Fruit fly (Drosophila melanogaster) whole organism, embryonic: ENCODE results near the gene CG14356.

ENCODE experiments used
- Asciz ChIP-seq: fragments of 200-800 bp; sonication (Bioruptor generic); optimal IDR thresholded peaks from 2 replicates; lab custom pipeline; 2017; ENCODE audit warnings: missing biosample characterization, mild to moderate bottlenecking, missing genetic modification characterization, missing genetic modification reagents
- Awh ChIP-seq: fragments of 200-800 bp; sonication (Bioruptor generic); IDR thresholded peaks from 2 replicates; pipeline ENCODE4, ENCODE4 v1.3.6; 2022; ENCODE audit warnings: missing biosample characterization, missing genetic modification characterization
- B-H2 ChIP-seq: fragments of 200-800 bp; sonication (Bioruptor generic); optimal IDR thresholded peaks from 2 replicates; lab custom pipeline; 2018; ENCODE audit warnings: missing biosample characterization, mild to moderate bottlenecking, missing genetic modification characterization
- Bdp1 ChIP-seq: fragments of 200-800 bp; sonication (Bioruptor generic); optimal IDR thresholded peaks from 3 replicates; lab custom pipeline; 2016; ENCODE audit warnings: missing biosample characterization, missing genetic modification characterization
- CG10565 ChIP-seq: fragments of 200-800 bp; sonication (Bioruptor generic); optimal IDR thresholded peaks from 3 replicates; lab custom pipeline; 2016; ENCODE audit warnings: missing biosample characterization, mild to moderate bottlenecking, missing genetic modification characterization
- CG12236 ChIP-seq: fragments of 200-800 bp; sonication (Bioruptor generic); optimal IDR thresholded peaks from 2 replicates; lab custom pipeline; 2016; ENCODE audit warnings: missing biosample characterization, missing genetic modification characterization
- CG12391 ChIP-seq: fragments of 200-800 bp; sonication (Bioruptor generic); optimal IDR thresholded peaks from 3 replicates; lab custom pipeline; 2018; ENCODE audit warnings: missing biosample characterization, mild to moderate bottlenecking, missing genetic modification characterization, moderate library complexity
- CG13123 ChIP-seq: fragments of 200-800 bp; sonication (Bioruptor generic); optimal IDR thresholded peaks from 2 replicates; lab custom pipeline; 2016; ENCODE audit warnings: missing biosample characterization, missing genetic modification characterization
- CG13287 ChIP-seq: fragments of 200-800 bp; sonication (Bioruptor generic); IDR thresholded peaks from 2 replicates; pipeline ENCODE4 v1.3.6; 2022; ENCODE audit warnings: missing biosample characterization, missing genetic modification characterization; ENCODE audit not compliant: partially characterized antibody
- CG14667 ChIP-seq: fragments of 200-800 bp; sonication (Bioruptor generic); IDR thresholded peaks from 2 replicates; pipeline ENCODE4 v1.3.6; 2022; ENCODE audit warnings: missing biosample characterization, missing genetic modification characterization
- CG15479 ChIP-seq: fragments of 200-800 bp; sonication (Bioruptor generic); optimal IDR thresholded peaks from 3 replicates; lab custom pipeline; 2019; ENCODE audit warnings: missing biosample characterization, mild to moderate bottlenecking, missing genetic modification characterization, moderate library complexity
- CG15601 ChIP-seq: fragments of 200-800 bp; sonication (Bioruptor generic); optimal IDR thresholded peaks from 3 replicates; lab custom pipeline; 2019; ENCODE audit warnings: missing biosample characterization, mild to moderate bottlenecking, missing genetic modification characterization, moderate library complexity
- CG1832 ChIP-seq: fragments of 200-800 bp; sonication (Bioruptor generic); optimal IDR thresholded peaks from 2 replicates; lab custom pipeline; 2017; ENCODE audit warnings: missing biosample characterization, mild to moderate bottlenecking, missing genetic modification characterization, inconsistent platforms
- CG2120 ChIP-seq: fragments of 200-800 bp; sonication (Bioruptor generic); optimal IDR thresholded peaks from 3 replicates; lab custom pipeline; 2016; ENCODE audit warnings: missing biosample characterization, missing genetic modification characterization
- CG30403 ChIP-seq: fragments of 200-800 bp; sonication (Bioruptor generic); optimal IDR thresholded peaks from 3 replicates; lab custom pipeline; 2016; ENCODE audit warnings: missing biosample characterization, missing genetic modification characterization
- CG31441 ChIP-seq: fragments of 200-800 bp; sonication (Bioruptor generic); IDR thresholded peaks from 2 replicates; pipeline ENCODE4 v1.3.6; 2022; ENCODE audit warnings: missing biosample characterization, missing genetic modification characterization
- CG33557 ChIP-seq: fragments of 200-800 bp; sonication (Bioruptor generic); optimal IDR thresholded peaks from 2 replicates; lab custom pipeline; 2019; ENCODE audit warnings: missing biosample characterization, mild to moderate bottlenecking, missing genetic modification characterization, moderate library complexity
- CG42726 ChIP-seq: fragments of 200-800 bp; sonication (Bioruptor generic); IDR thresholded peaks from 2 replicates; pipeline ENCODE4 v1.3.6; 2022; ENCODE audit warnings: missing biosample characterization, missing genetic modification characterization; ENCODE audit not compliant: partially characterized antibody
- CG8290 ChIP-seq, 3 experiments: fragments of 200-800 bp; sonication (Bioruptor generic); optimal IDR thresholded peaks; 2 replicates each; lab custom pipeline; 2016 to 2019; ENCODE audit warnings: missing biosample characterization in 3 of 3, missing genetic modification characterization in 3 of 3, mild to moderate bottlenecking in 2 of 3, moderate library complexity in 1 of 3
- CG9932 ChIP-seq: fragments of 200-800 bp; sonication (Bioruptor generic); IDR thresholded peaks from 2 replicates; pipeline ENCODE4 v1.3.6; 2022; ENCODE audit warnings: missing biosample characterization, missing genetic modification characterization
- Dek ChIP-seq: fragments of 200-800 bp; sonication (Bioruptor generic); optimal IDR thresholded peaks from 3 replicates; lab custom pipeline; 2019; ENCODE audit warnings: missing biosample characterization, mild to moderate bottlenecking, missing genetic modification characterization, moderate library complexity
- Dref ChIP-seq: fragments of 200-800 bp; sonication (Bioruptor generic); IDR thresholded peaks from 2 replicates; pipeline ENCODE4 v1.3.6; 2022; ENCODE audit warnings: missing biosample characterization, missing genetic modification characterization
- Ets97D ChIP-seq: fragments of 200-800 bp; sonication (Bioruptor generic); optimal IDR thresholded peaks from 3 replicates; lab custom pipeline; 2016; ENCODE audit warnings: missing biosample characterization, missing genetic modification characterization
- H2.0 ChIP-seq: fragments of 200-800 bp; sonication (Bioruptor generic); IDR thresholded peaks from 2 replicates; pipeline ENCODE4 v1.3.6; 2022; ENCODE audit warnings: missing biosample characterization, missing genetic modification characterization
- Hand ChIP-seq: fragments of 200-800 bp; sonication (Bioruptor generic); optimal IDR thresholded peaks from 2 replicates; lab custom pipeline; 2017; ENCODE audit warnings: mild to moderate bottlenecking, missing biosample characterization, missing genetic modification reagents, missing genetic modification characterization
- Hey ChIP-seq: fragments of 200-800 bp; sonication (Bioruptor generic); optimal IDR thresholded peaks from 3 replicates; lab custom pipeline; 2018; ENCODE audit warnings: missing biosample characterization, mild to moderate bottlenecking, missing genetic modification characterization
- Myb ChIP-seq: fragments of 200-800 bp; sonication (Bioruptor generic); optimal IDR thresholded peaks from 2 replicates; lab custom pipeline; 2016; ENCODE audit warnings: missing biosample characterization, missing genetic modification characterization
- NfI ChIP-seq: fragments of 200-800 bp; sonication (Bioruptor generic); optimal IDR thresholded peaks from 3 replicates; lab custom pipeline; 2018; ENCODE audit warnings: missing biosample characterization, mild to moderate bottlenecking, missing genetic modification characterization, moderate library complexity
- Optix ChIP-seq: fragments of 200-800 bp; sonication (Bioruptor generic); IDR thresholded peaks from 3 replicates; pipeline ENCODE4 v1.3.6; 2022; ENCODE audit warnings: missing biosample characterization, missing genetic modification characterization
- ara ChIP-seq: fragments of 200-800 bp; sonication (Bioruptor generic); IDR thresholded peaks from 2 replicates; pipeline ENCODE4 v1.3.6; 2022; ENCODE audit warnings: missing biosample characterization, missing genetic modification characterization
- az2 ChIP-seq: fragments of 200-800 bp; sonication (Bioruptor generic); optimal IDR thresholded peaks from 3 replicates; lab custom pipeline; 2016; ENCODE audit warnings: missing biosample characterization, missing genetic modification characterization
- btn ChIP-seq: fragments of 200-800 bp; sonication (Bioruptor generic); optimal IDR thresholded peaks from 2 replicates; lab custom pipeline; 2016; ENCODE audit warnings: missing biosample characterization, missing genetic modification characterization
- chn ChIP-seq: fragments of 200-800 bp; sonication (Bioruptor generic); optimal IDR thresholded peaks from 2 replicates; lab custom pipeline; 2016; ENCODE audit warnings: missing biosample characterization, missing genetic modification characterization
- dpn ChIP-seq, 2 experiments: fragments of 200-800 bp; sonication (Bioruptor generic); optimal IDR thresholded peaks; 3 replicates each; lab custom pipeline; 2016; ENCODE audit warnings: missing biosample characterization in 2 of 2, missing genetic modification characterization in 2 of 2
- ewg ChIP-seq: fragments of 200-800 bp; sonication (Bioruptor generic); optimal IDR thresholded peaks from 3 replicates; lab custom pipeline; 2017; ENCODE audit warnings: mild to moderate bottlenecking, missing biosample characterization, missing genetic modification reagents, missing genetic modification characterization
- exex ChIP-seq: fragments of 200-800 bp; sonication (Bioruptor generic); optimal IDR thresholded peaks from 4 replicates; lab custom pipeline; 2018; ENCODE audit warnings: missing biosample characterization, mild to moderate bottlenecking, missing genetic modification characterization, moderate library complexity
- fd3F ChIP-seq: fragments of 200-800 bp; sonication (Bioruptor generic); optimal IDR thresholded peaks from 2 replicates; lab custom pipeline; 2018; ENCODE audit warnings: missing biosample characterization, mild to moderate bottlenecking, missing genetic modification characterization, moderate library complexity
- fd96Cb ChIP-seq: fragments of 200-800 bp; sonication (Bioruptor generic); optimal IDR thresholded peaks from 2 replicates; lab custom pipeline; 2018; ENCODE audit warnings: missing biosample characterization, mild to moderate bottlenecking, missing genetic modification characterization, moderate library complexity
- ham ChIP-seq: fragments of 200-800 bp; sonication (Bioruptor generic); IDR thresholded peaks from 2 replicates; pipeline ENCODE4 v1.3.6; 2022; ENCODE audit warnings: missing biosample characterization, missing genetic modification characterization
- hth ChIP-seq: fragments of >200 bp; optimal IDR thresholded peaks from 2 replicates; lab custom pipeline; 2017; ENCODE audit warnings: inconsistent platforms
- kah ChIP-seq: fragments of 200-800 bp; sonication (Bioruptor generic); optimal IDR thresholded peaks from 2 replicates; lab custom pipeline; 2018; ENCODE audit warnings: missing biosample characterization, mild to moderate bottlenecking, missing genetic modification characterization
- klu ChIP-seq: fragments of 200-800 bp; sonication (Bioruptor generic); IDR thresholded peaks from 2 replicates; pipeline ENCODE4 v1.3.6; 2022; ENCODE audit warnings: missing biosample characterization, missing genetic modification characterization
- lbe ChIP-seq: fragments of 200-800 bp; sonication (Bioruptor generic); optimal IDR thresholded peaks from 2 replicates; lab custom pipeline; 2016; ENCODE audit warnings: missing biosample characterization, mild to moderate bottlenecking, missing genetic modification characterization
- mld ChIP-seq: fragments of 200-800 bp; sonication (Bioruptor generic); IDR thresholded peaks from 3 replicates; pipeline ENCODE4 v1.3.6; 2022; ENCODE audit warnings: missing biosample characterization, missing genetic modification characterization; ENCODE audit not compliant: partially characterized antibody
- nerfin-2 ChIP-seq: fragments of 200-800 bp; sonication (Bioruptor generic); IDR thresholded peaks from 2 replicates; pipeline ENCODE4 v1.3.6; 2022; ENCODE audit warnings: missing biosample characterization, missing genetic modification characterization; ENCODE audit not compliant: partially characterized antibody
- ro ChIP-seq: fragments of 200-800 bp; sonication (Bioruptor generic); IDR thresholded peaks from 2 replicates; pipeline ENCODE4 v1.3.6; 2022; ENCODE audit warnings: missing biosample characterization, missing genetic modification characterization
- schlank ChIP-seq: fragments of 200-800 bp; sonication (Bioruptor generic); optimal IDR thresholded peaks from 2 replicates; lab custom pipeline; 2018; ENCODE audit warnings: missing biosample characterization, mild to moderate bottlenecking, missing genetic modification characterization
- slou ChIP-seq: fragments of 200-800 bp; sonication (Bioruptor generic); optimal IDR thresholded peaks from 3 replicates; lab custom pipeline; 2016; ENCODE audit warnings: missing biosample characterization, missing genetic modification characterization
- ttk ChIP-seq: fragments of 200-800 bp; sonication (Bioruptor generic); IDR thresholded peaks from 2 replicates; pipeline ENCODE4 v2.1.2; 2022; ENCODE audit warnings: missing biosample characterization, missing genetic modification characterization
- zen ChIP-seq: fragments of 200-800 bp; sonication (Bioruptor generic); optimal IDR thresholded peaks from 3 replicates; lab custom pipeline; 2018; ENCODE audit warnings: missing biosample characterization, mild to moderate bottlenecking, missing genetic modification characterization, moderate library complexity

CG14356 gene

dm6 chr3R:14122347-14122812 is 9.5 kb downstream of the CG14356 start, which contains the start of the genes Abi and twf (continued):
- no peak for TF ChIP-seq CG12236 (GFP tag; lab: Kevin White, UChicago)
- TF ChIP-seq NfI (GFP tag; lab: Kevin White, UChicago), result peak; percentile 64
- no peak for TF ChIP-seq Hand (GFP tag; lab: Kevin White, UChicago)
- peak; percentile 38 for TF ChIP-seq Dek (tag; lab: Kevin White, UChicago)
- peak; percentile 49 for TF ChIP-seq CG33557 (GFP tag; lab: Kevin White, UChicago)
- peak; percentile 63 for TF ChIP-seq Ets97D (GFP tag; lab: Kevin White, UChicago)
- peak; percentile 45; the same call in 1 of the 2 replicates for TF ChIP-seq CG13287
- peak; percentile 72 for TF ChIP-seq B-H2 (GFP tag; lab: Kevin White, UChicago)
- TF ChIP-seq schlank (tag; lab: Kevin White, UChicago), result peak; percentile 9
- TF ChIP-seq Optix, result no peak
- peak; percentile 25; the same call in 1 of the 2 replicates for TF ChIP-seq ara (GFP tag; lab: Robert Waterston, UW)
- TF ChIP-seq CG14667 (GFP tag; lab: Robert Waterston, UW), result peak; percentile 52; the same call in 1 of the 2 replicates
- peak; percentile 34 for TF ChIP-seq Myb
- peak; percentile 81 for TF ChIP-seq CG9932 (GFP tag; lab: Robert Waterston, UW)
- peak; percentile 62 for TF ChIP-seq Bdp1
- TF ChIP-seq hth (lab: Kevin White, UChicago), result no peak
- peak; percentile 75 for TF ChIP-seq CG13123 (GFP tag; lab: Kevin White, UChicago)
- peak; percentile 41 for TF ChIP-seq ttk (GFP tag; lab: Robert Waterston, UW)
- TF ChIP-seq CG8290 (GFP tag; optimal IDR thresholded peaks at IDR 0.05; lab: Kevin White, UChicago), result peak; percentile 80
- TF ChIP-seq CG8290 (tag; optimal IDR thresholded peaks at IDR 0.05; lab: Kevin White, UChicago), result peak in 1 of 2 experiments; percentile 38
- peak; percentile 30 for TF ChIP-seq fd96Cb (tag; lab: Kevin White, UChicago)
- TF ChIP-seq CG30403 (GFP tag; lab: Kevin White, UChicago), result peak; percentile 90
- no peak for TF ChIP-seq CG42726 (GFP tag; lab: Robert Waterston, UW)
- TF ChIP-seq CG2120 (GFP tag; lab: Kevin White, UChicago), result peak; percentile 79
- TF ChIP-seq chn (GFP tag; lab: Kevin White, UChicago), result peak; percentile 71
- TF ChIP-seq zen (tag; lab: Kevin White, UChicago), result peak; percentile 50
- no peak for TF ChIP-seq CG10565
- TF ChIP-seq CG1832, result no peak
- peak; percentile 87 for TF ChIP-seq CG12391 (tag; lab: Kevin White, UChicago)
- TF ChIP-seq mld (GFP tag; lab: Robert Waterston, UW), result no peak
- peak; percentile 54 for TF ChIP-seq slou (GFP tag; lab: Kevin White, UChicago)
- peak; percentile 70 for TF ChIP-seq az2 (GFP tag; lab: Kevin White, UChicago)
- peak; percentile 73 for TF ChIP-seq lbe (GFP tag; lab: Kevin White, UChicago)
- TF ChIP-seq Dref, result 0 out of 2 replicates have a peak, but pooled peaks have one; percentile 8
- TF ChIP-seq kah (GFP tag; lab: Kevin White, UChicago), result no peak
- no peak for TF ChIP-seq ro (GFP tag; lab: Robert Waterston, UW)
- TF ChIP-seq H2.0, result peak; percentile 52
- TF ChIP-seq klu, result peak; percentile 46; the same call in 1 of the 2 replicates
- peak; percentile 59 for TF ChIP-seq CG15601 (tag; lab: Kevin White, UChicago)
- TF ChIP-seq CG31441 (GFP tag; lab: Robert Waterston, UW), result peak; percentile 71
- peak; percentile 15 for TF ChIP-seq fd3F
- peak; percentile 6 for TF ChIP-seq exex (tag; lab: Kevin White, UChicago)
- TF ChIP-seq btn (GFP tag; lab: Kevin White, UChicago), result no peak
- no peak for TF ChIP-seq CG15479 (GFP tag; lab: Kevin White, UChicago)
- TF ChIP-seq Asciz (GFP tag; lab: Kevin White, UChicago), result peak; percentile 22
- TF ChIP-seq Awh (GFP tag; lab: Robert Waterston, UW), result peak; percentile 28; the same call in 1 of the 2 replicates
- TF ChIP-seq nerfin-2, result 0 out of 2 replicates have a peak, but pooled peaks have one; percentile 34
- TF ChIP-seq ewg (GFP tag; lab: Kevin White, UChicago), result peak; percentile 50
- TF ChIP-seq Hey (tag; lab: Kevin White, UChicago), result no peak
- TF ChIP-seq dpn (GFP tag; optimal IDR thresholded peaks at IDR 0.05; lab: Kevin White, UChicago), result peak; percentile 75 to 80
- TF ChIP-seq ham (GFP tag; lab: Robert Waterston, UW), result no peak
